Fruit fly (Drosophila melanogaster): ENCODE results near the gene Vha68-2.

The Vha68-2 gene

dm6 chr2L:12978486-12978885 is 4.4 kb downstream of the Vha68-2 start, which contains the start of gene Vha68-3:
Gene Vha68-3, plus strand, starts transcription at chr2L:12978786.
- TF ChIP-seq CrebA (GFP tag; optimal IDR thresholded peaks at IDR 0.05; ENCODE audit: borderline replicate concordance) (no peak), dsf (GFP tag; optimal IDR thresholded peaks at IDR 0.05; ENCODE audit: borderline replicate concordance) (no peak), Abd-B (GFP tag; optimal IDR thresholded peaks at IDR 0.05) (no peak), usp (GFP tag; optimal IDR thresholded peaks at IDR 0.05) (no peak), CG9705 (GFP tag; optimal IDR thresholded peaks at IDR 0.05) (no peak), rgr (GFP tag; optimal IDR thresholded peaks at IDR 0.05) (no peak), dl (GFP tag; optimal IDR thresholded peaks at IDR 0.05; ENCODE audit: insufficient read depth in 1 of 2, partially characterized antibody in 2 of 2) (no peak), h (GFP tag; optimal IDR thresholded peaks at IDR 0.05) (no peak), ey (GFP tag; optimal IDR thresholded peaks at IDR 0.05) (no peak), Hr83 (GFP tag; optimal IDR thresholded peaks at IDR 0.05; ENCODE audit: poor library complexity, severe bottlenecking) (no peak)

DNA sequence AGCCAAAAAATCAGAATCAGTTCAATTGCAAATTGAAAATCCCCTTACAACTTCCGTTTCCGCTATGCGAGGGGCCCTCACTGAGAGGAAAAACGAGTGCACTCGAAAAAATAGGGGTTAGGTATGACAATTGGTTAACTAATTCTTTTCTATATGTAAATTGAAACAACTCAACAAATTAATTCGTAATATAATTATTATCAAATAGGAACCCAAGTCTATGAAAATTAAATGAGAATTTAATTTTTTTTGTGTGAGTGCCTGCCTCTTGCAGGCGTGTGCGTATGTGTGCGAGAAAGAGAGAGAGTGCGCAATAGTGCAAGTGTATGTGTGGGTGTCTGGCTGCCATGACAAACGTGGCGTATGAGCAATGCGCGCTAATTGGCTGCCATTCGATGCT is 8.0 kb downstream of the Vha68-2 start:
- TF ChIP-seq rgr (GFP tag; optimal IDR thresholded peaks at IDR 0.05) (no peak), sage (GFP tag; optimal IDR thresholded peaks at IDR 0.05) (no peak), N (GFP tag; optimal IDR thresholded peaks at IDR 0.05) (no peak), CrebA (GFP tag; optimal IDR thresholded peaks at IDR 0.05; ENCODE audit: borderline replicate concordance) (no peak), Hr78 (GFP tag; optimal IDR thresholded peaks at IDR 0.05) (no peak), dmrt93B (GFP tag; optimal IDR thresholded peaks at IDR 0.05) (no peak), OdsH (GFP tag; optimal IDR thresholded peaks at IDR 0.05) (no peak), ey (GFP tag; optimal IDR thresholded peaks at IDR 0.05) (peak; percentile 20), Myc (optimal IDR thresholded peaks at IDR 0.05) (no peak), usp (GFP tag; optimal IDR thresholded peaks at IDR 0.05) (no peak), Rel (GFP tag; optimal IDR thresholded peaks at IDR 0.05) (no peak), Rel (tag; optimal IDR thresholded peaks at IDR 0.05) (no peak), HLH106 (tag; optimal IDR thresholded peaks at IDR 0.05) (no peak), sv (GFP tag; optimal IDR thresholded peaks at IDR 0.05) (no peak), CG9705 (GFP tag; optimal IDR thresholded peaks at IDR 0.05) (no peak), fru (GFP tag; optimal IDR thresholded peaks at IDR 0.05) (peak; percentile 5), lola (GFP tag; optimal IDR thresholded peaks at IDR 0.05) (no peak), foxo (GFP tag; optimal IDR thresholded peaks at IDR 0.05) (peak in 1 of 2 experiments; percentile 29), h (GFP tag; optimal IDR thresholded peaks at IDR 0.05) (no peak)

DNA sequence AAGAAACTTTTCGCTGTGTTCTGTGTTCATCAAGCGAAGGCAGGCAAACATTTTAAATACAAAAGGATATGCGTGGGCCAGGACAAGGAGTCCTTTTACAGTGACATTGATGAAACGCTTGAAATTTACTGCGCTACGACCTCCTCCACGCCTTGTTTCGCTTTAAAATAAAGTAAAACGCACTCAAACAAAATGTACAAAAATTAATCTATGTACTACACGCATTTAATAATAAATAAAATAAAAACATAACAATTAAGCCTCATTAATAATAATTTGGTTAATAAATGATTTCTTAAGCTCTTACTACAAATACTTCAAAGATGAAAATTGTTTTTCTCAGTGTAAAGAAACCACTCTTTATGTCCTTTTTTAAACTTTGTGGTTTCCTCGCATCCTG is 10.9 kb downstream of the Vha68-2 start:
- no peak for TF ChIP-seq OdsH (GFP tag; optimal IDR thresholded peaks at IDR 0.05)
- TF ChIP-seq dmrt93B (GFP tag; optimal IDR thresholded peaks at IDR 0.05), result no peak
- no peak for TF ChIP-seq woc (GFP tag; optimal IDR thresholded peaks at IDR 0.05)
- TF ChIP-seq Hr83 (GFP tag; optimal IDR thresholded peaks at IDR 0.05; ENCODE audit: poor library complexity, severe bottlenecking), result no peak
- TF ChIP-seq rgr (GFP tag; optimal IDR thresholded peaks at IDR 0.05), result no peak
- no peak for TF ChIP-seq sage (GFP tag; optimal IDR thresholded peaks at IDR 0.05)
- no peak for TF ChIP-seq CrebA (GFP tag; optimal IDR thresholded peaks at IDR 0.05; ENCODE audit: borderline replicate concordance)
- TF ChIP-seq Sp1 (GFP tag; optimal IDR thresholded peaks at IDR 0.05), result no peak
- no peak for TF ChIP-seq Dfd (GFP tag; optimal IDR thresholded peaks at IDR 0.05)

- TF ChIP-seq CrebA (GFP tag; optimal IDR thresholded peaks at IDR 0.05; ENCODE audit: borderline replicate concordance) (no peak), N (GFP tag; optimal IDR thresholded peaks at IDR 0.05) (no peak), CG32264 (GFP tag; optimal IDR thresholded peaks at IDR 0.05) (no peak), Mio (GFP tag; optimal IDR thresholded peaks at IDR 0.05) (no peak), foxo (GFP tag; optimal IDR thresholded peaks at IDR 0.05) (no peak), OdsH (GFP tag; optimal IDR thresholded peaks at IDR 0.05) (no peak), Dfd (GFP tag; optimal IDR thresholded peaks at IDR 0.05) (no peak)
Measured at dm6 chr2L:13000393-13001001, 26.4 kb downstream of the Vha68-2 start, which contains the start of gene Yip1d1. Gene Yip1d1, minus strand, starts transcription at chr2L:13000635.

DNA sequence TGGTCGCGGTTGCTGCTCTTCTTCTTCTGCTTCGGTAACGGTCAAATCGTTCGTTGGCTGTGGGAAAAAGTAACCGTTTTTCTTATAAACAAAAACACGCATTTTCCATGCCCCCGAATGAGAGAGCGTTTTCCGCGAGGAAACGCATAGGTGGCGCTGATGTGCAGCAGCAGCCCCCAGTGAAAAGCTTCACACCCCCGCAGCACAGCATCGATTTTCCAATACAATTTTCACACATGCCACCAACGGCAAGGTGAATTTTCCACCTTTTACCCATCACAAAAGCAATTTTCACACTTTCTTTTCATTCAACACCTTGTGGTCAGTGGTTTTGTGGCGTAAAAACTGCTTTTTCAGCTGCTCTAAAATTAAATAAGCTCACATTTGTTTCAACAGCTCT is 29.5 kb downstream of the Vha68-2 start:
- TF ChIP-seq Vsx2 (GFP tag; optimal IDR thresholded peaks at IDR 0.05; ENCODE audit: partially characterized antibody), result no peak
- TF ChIP-seq woc (GFP tag; optimal IDR thresholded peaks at IDR 0.05), result no peak
- no peak for TF ChIP-seq h (GFP tag; optimal IDR thresholded peaks at IDR 0.05)
- no peak for TF ChIP-seq pan (optimal IDR thresholded peaks at IDR 0.05)
- TF ChIP-seq sage (GFP tag; optimal IDR thresholded peaks at IDR 0.05), result no peak
- no peak for TF ChIP-seq Jra (GFP tag; optimal IDR thresholded peaks at IDR 0.05)
- TF ChIP-seq jim (GFP tag; optimal IDR thresholded peaks at IDR 0.05), result no peak
- TF ChIP-seq CG9705 (GFP tag; optimal IDR thresholded peaks at IDR 0.05), result no peak
- TF ChIP-seq Dfd (GFP tag; optimal IDR thresholded peaks at IDR 0.05), result no peak
- no peak for TF ChIP-seq usp (GFP tag; optimal IDR thresholded peaks at IDR 0.05)
- TF ChIP-seq Abd-B (GFP tag; optimal IDR thresholded peaks at IDR 0.05), result no peak
- TF ChIP-seq foxo (GFP tag; optimal IDR thresholded peaks at IDR 0.05), result no peak
- TF ChIP-seq br (GFP tag; optimal IDR thresholded peaks at IDR 0.05), result no peak
- TF ChIP-seq rgr (GFP tag; optimal IDR thresholded peaks at IDR 0.05), result no peak
- no peak for TF ChIP-seq psq (GFP tag; optimal IDR thresholded peaks at IDR 0.05)
- no peak for TF ChIP-seq CrebA (GFP tag; optimal IDR thresholded peaks at IDR 0.05; ENCODE audit: borderline replicate concordance)
- TF ChIP-seq N (GFP tag; optimal IDR thresholded peaks at IDR 0.05), result no peak
- TF ChIP-seq Sp1 (GFP tag; optimal IDR thresholded peaks at IDR 0.05), result no peak
